Worm (Caenorhabditis elegans): Measurements from ENCODE around the gene hecd-1.
A peak's percentile ranks its signal among the peaks of the same experiment; 100 is the strongest.

Gene hecd-1

ce11 chrIV:7175346-7175745, 30.8 kb upstream of the hecd-1 start, which contains the start of gene C42D4.19:
TSS of gene C42D4.19 (plus strand) at chrIV:7175646.
- TF ChIP-seq fkh-10 (GFP tag; optimal IDR thresholded peaks at IDR 0.05), result no peak
- TF ChIP-seq Y75B8A.6 (GFP tag; IDR thresholded peaks at IDR 0.05), result no peak
- no peak for TF ChIP-seq lin-13 (GFP tag; optimal IDR thresholded peaks at IDR 0.05)
- no peak for TF ChIP-seq dpl-1 (GFP tag; optimal IDR thresholded peaks at IDR 0.05)
- no peak for TF ChIP-seq nhr-77 (tag; optimal IDR thresholded peaks at IDR 0.05)
- no peak for TF ChIP-seq mxl-2 (GFP tag; conservative IDR thresholded peaks at IDR 0.05)
- TF ChIP-seq ceh-28 (tag; optimal IDR thresholded peaks at IDR 0.05), result no peak
- TF ChIP-seq F10B5.3 (tag; optimal IDR thresholded peaks at IDR 0.05), result no peak
- no peak for TF ChIP-seq mdt-29 (GFP tag; IDR thresholded peaks at IDR 0.05)
- no peak for TF ChIP-seq lsy-2 (tag; optimal IDR thresholded peaks at IDR 0.05)
- TF ChIP-seq lin-15B (tag; optimal IDR thresholded peaks at IDR 0.05), result no peak
- TF ChIP-seq unc-39 (tag; optimal IDR thresholded peaks at IDR 0.05), result no peak
- TF ChIP-seq spr-3 (GFP tag; optimal IDR thresholded peaks at IDR 0.05), result no peak
- no peak for TF ChIP-seq ces-1 (GFP tag; optimal IDR thresholded peaks at IDR 0.05)
- no peak for TF ChIP-seq ztf-7 (tag; optimal IDR thresholded peaks at IDR 0.05)

- TF ChIP-seq jun-1 (tag; optimal IDR thresholded peaks at IDR 0.05), result no peak
- no peak for TF ChIP-seq zfp-3 (GFP tag; conservative IDR thresholded peaks at IDR 0.05)
- TF ChIP-seq lin-1 (GFP tag; IDR thresholded peaks at IDR 0.05), result no peak
Measured at ce11 chrIV:7173489-7173888, 29.0 kb upstream of the hecd-1 start, which contains the start of gene str-1. TSS of gene str-1 (plus strand) at chrIV:7173789.

ce11 chrIV:7171222-7171621, 26.7 kb upstream of the hecd-1 start, which contains the start of gene str-220:
TSS of gene str-220 (minus strand) at chrIV:7171322.
- no peak for TF ChIP-seq fkh-10 (GFP tag; optimal IDR thresholded peaks at IDR 0.05)
- no peak for TF ChIP-seq lim-7 (GFP tag; IDR thresholded peaks at IDR 0.05)
- TF ChIP-seq nhr-28 (tag; optimal IDR thresholded peaks at IDR 0.05), result no peak
- no peak for TF ChIP-seq tra-1 (GFP tag; IDR thresholded peaks at IDR 0.05)
- TF ChIP-seq R02D3.7 (tag; optimal IDR thresholded peaks at IDR 0.05), result no peak
- no peak for TF ChIP-seq vab-7 (GFP tag; IDR thresholded peaks at IDR 0.05)
- TF ChIP-seq daf-12 (tag; optimal IDR thresholded peaks at IDR 0.05), result no peak
- TF ChIP-seq ZK546.5 (tag; optimal IDR thresholded peaks at IDR 0.05), result no peak

- TF ChIP-seq aha-1 (tag), result peak; percentile 29
- TF ChIP-seq ZK546.5 (tag; optimal IDR thresholded peaks at IDR 0.05), result no peak
- TF ChIP-seq dmd-9 (GFP tag; IDR thresholded peaks at IDR 0.05), result no peak
- no peak for TF ChIP-seq nhr-28 (tag; optimal IDR thresholded peaks at IDR 0.05)
- TF ChIP-seq D1046.2 (GFP tag; IDR thresholded peaks at IDR 0.05), result no peak
- no peak for TF ChIP-seq zip-11 (GFP tag; IDR thresholded peaks at IDR 0.05)
- TF ChIP-seq attf-4 (tag; optimal IDR thresholded peaks at IDR 0.05), result no peak
- no peak for TF ChIP-seq saeg-2 (GFP tag; IDR thresholded peaks at IDR 0.05)
- TF ChIP-seq fkh-10 (GFP tag; optimal IDR thresholded peaks at IDR 0.05), result no peak
- no peak for TF ChIP-seq ztf-7 (tag; optimal IDR thresholded peaks at IDR 0.05)
- no peak for TF ChIP-seq zfp-2 (tag; optimal IDR thresholded peaks at IDR 0.05)
- no peak for TF ChIP-seq ceh-82 (tag; optimal IDR thresholded peaks at IDR 0.05)
- TF ChIP-seq ama-1 (optimal IDR thresholded peaks at IDR 0.05), result no peak
- TF ChIP-seq nhr-10 (tag; optimal IDR thresholded peaks at IDR 0.05), result no peak
- TF ChIP-seq F10B5.3 (tag; optimal IDR thresholded peaks at IDR 0.05), result no peak
- TF ChIP-seq dmd-8 (GFP tag; IDR thresholded peaks at IDR 0.05), result no peak
- TF ChIP-seq nhr-42 (GFP tag; IDR thresholded peaks at IDR 0.05), result no peak
- no peak for TF ChIP-seq duxl-1 (tag; optimal IDR thresholded peaks at IDR 0.05; ENCODE audit: poor library complexity)
- peak; percentile 48 for TF ChIP-seq dpl-1 (GFP tag; optimal IDR thresholded peaks at IDR 0.05)
- no peak for TF ChIP-seq ces-1 (GFP tag; optimal IDR thresholded peaks at IDR 0.05)
- TF ChIP-seq madf-5 (GFP tag; IDR thresholded peaks at IDR 0.05), result no peak
- no peak for TF ChIP-seq tra-1 (GFP tag; IDR thresholded peaks at IDR 0.05)
- no peak for TF ChIP-seq ceh-28 (tag; optimal IDR thresholded peaks at IDR 0.05)
- TF ChIP-seq snpc-1.2 (GFP tag; IDR thresholded peaks at IDR 0.05), result no peak
- no peak for TF ChIP-seq F44E2.7 (GFP tag; IDR thresholded peaks at IDR 0.05)
- no peak for TF ChIP-seq daf-19 (GFP tag; conservative IDR thresholded peaks at IDR 0.05)
- TF ChIP-seq Y75B8A.6 (GFP tag; IDR thresholded peaks at IDR 0.05), result no peak
- no peak for TF ChIP-seq zfp-3 (GFP tag; conservative IDR thresholded peaks at IDR 0.05)
- TF ChIP-seq arid-1 (GFP tag; conservative IDR thresholded peaks at IDR 0.05), result no peak
- no peak for TF ChIP-seq nhr-25 (tag; optimal IDR thresholded peaks at IDR 0.05; ENCODE audit: borderline replicate concordance, insufficient read depth)
- no peak for TF ChIP-seq spr-3 (GFP tag; optimal IDR thresholded peaks at IDR 0.05)
Measured at ce11 chrIV:7167983-7168760, 23.7 kb upstream of the hecd-1 start, which contains the start of gene skr-16. TSS of gene skr-16 (plus strand) at chrIV:7168710.
